Fruit fly (Drosophila melanogaster): ENCODE results near the gene CG1368.

Gene CG1368

DNA sequence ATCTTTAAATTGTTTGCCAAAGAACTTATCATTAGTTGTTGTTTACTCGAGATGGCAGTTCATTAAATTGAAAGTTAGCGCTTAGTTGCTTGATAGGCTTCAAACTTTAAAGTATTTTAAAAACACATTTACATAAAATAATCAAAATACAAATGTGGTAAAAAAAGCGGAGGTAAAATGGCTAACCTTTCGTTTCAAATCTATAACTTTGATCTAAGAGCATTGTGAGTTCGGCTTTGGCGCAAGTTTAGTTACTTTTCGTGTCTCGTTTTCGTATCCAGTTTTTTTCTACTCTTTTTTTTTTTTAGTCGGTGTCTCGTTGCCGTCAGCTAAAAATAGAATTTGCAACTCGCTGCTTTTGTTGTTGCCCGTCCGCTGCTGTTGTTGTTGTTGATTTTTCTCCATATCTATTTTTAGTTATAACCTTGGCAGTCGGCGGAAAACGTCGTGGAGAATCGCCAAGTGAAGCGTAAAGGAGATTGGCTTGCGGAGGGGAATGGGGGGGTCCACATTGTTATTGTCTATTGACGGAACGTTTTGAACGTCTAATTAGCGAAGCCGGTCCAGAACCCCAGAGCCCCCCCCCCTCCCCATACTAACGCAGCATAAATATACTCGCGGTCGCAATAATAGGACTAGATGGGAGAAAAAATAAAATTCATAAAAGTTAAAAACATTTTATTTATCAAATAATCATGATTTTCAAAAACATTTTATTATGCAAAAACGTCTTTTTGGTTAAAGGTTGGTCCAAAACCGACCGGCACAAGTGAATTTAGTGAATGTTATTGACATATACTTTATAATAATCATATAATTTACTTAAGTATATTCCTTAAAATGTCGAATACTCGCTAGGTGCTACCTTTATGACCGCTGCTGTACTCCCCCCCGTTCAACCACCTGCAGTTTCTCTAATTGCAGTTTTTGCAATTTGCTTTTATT lies 40.2 kb downstream of the CG1368 start:
- no peak for TF ChIP-seq insv (optimal IDR thresholded peaks at IDR 0.05)

DNA sequence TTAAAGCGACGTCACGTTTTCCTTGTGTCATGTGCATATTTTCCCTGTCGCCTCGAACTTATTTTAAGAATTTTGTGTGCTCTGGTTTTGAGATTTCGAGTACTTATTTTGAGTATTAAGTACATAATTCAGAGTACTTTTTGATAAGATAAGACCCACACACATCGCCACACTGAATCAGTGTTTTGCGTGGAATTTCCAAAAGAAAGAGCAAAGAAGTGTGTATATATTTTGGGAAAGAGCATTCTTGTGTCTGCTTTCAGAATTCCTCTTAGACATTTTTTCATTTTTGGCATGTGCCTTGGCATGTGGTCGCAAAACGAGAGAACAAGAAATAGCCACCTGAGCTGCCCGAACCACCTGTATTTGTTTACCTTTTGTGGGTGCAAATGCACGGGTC lies 41.3 kb downstream of the CG1368 start:
- TF ChIP-seq Sin3A (optimal IDR thresholded peaks at IDR 0.05), result no peak
- no peak for TF ChIP-seq insv (optimal IDR thresholded peaks at IDR 0.05)

DNA sequence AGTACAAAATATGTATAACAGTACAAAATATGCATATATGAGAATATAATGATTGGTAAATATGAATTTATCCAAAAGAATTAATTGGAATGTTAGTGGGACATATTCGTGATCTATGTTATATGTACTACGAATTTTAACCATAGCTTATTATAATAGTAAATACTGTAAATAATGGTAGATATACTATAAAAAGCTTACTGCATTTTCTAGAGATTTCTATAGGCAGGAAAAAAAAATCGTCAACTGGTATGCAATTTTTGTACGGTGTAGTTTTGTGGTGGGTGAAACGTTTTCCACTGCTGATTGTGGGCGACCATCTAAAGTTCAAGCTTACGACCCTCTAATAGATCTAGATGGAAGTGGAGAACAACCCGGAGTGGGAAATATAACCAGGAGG lies 42.3 kb downstream of the CG1368 start:
- TF ChIP-seq h (optimal IDR thresholded peaks at IDR 0.05), result no peak
- no peak for TF ChIP-seq insv (optimal IDR thresholded peaks at IDR 0.05)
- TF ChIP-seq ttk (optimal IDR thresholded peaks at IDR 0.05), result no peak
- no peak for TF ChIP-seq Myc (optimal IDR thresholded peaks at IDR 0.05)

- TF ChIP-seq insv (optimal IDR thresholded peaks at IDR 0.05) (no peak), Myc (optimal IDR thresholded peaks at IDR 0.05) (no peak), h (optimal IDR thresholded peaks at IDR 0.05) (no peak), ttk (optimal IDR thresholded peaks at IDR 0.05) (no peak), psq (optimal IDR thresholded peaks at IDR 0.05) (no peak), Sin3A (optimal IDR thresholded peaks at IDR 0.05) (no peak)
These were observed 43.5 kb downstream of the CG1368 start for dm6 chrX:14218045-14218483.

DNA sequence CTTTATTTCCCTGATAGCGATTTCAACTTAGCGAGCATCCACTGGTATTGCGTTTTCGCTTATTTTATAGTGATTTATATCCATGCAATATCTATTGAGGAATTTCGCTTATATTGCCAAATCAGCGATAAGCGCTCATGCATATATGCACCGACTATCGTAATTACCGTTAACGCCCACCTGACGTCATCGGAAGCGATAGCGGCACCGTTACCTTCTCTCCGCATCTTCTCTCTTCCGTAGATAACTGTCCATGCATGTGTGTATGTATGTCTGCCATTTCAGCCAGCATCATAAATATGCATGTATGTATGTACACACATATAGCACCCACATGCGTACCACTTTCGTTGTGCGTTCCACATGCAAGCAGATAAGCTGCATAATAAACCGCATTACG lies 46.6 kb downstream of the CG1368 start:
- TF ChIP-seq Myc (optimal IDR thresholded peaks at IDR 0.05) (no peak), psq (optimal IDR thresholded peaks at IDR 0.05) (no peak), ttk (optimal IDR thresholded peaks at IDR 0.05) (no peak), h (optimal IDR thresholded peaks at IDR 0.05) (no peak), insv (optimal IDR thresholded peaks at IDR 0.05) (no peak), Sin3A (optimal IDR thresholded peaks at IDR 0.05) (no peak)

- TF ChIP-seq Sin3A (optimal IDR thresholded peaks at IDR 0.05), result no peak
- no peak for TF ChIP-seq psq (optimal IDR thresholded peaks at IDR 0.05)
- no peak for TF ChIP-seq ttk (optimal IDR thresholded peaks at IDR 0.05)
- TF ChIP-seq h (optimal IDR thresholded peaks at IDR 0.05), result no peak
- TF ChIP-seq Myc (optimal IDR thresholded peaks at IDR 0.05), result no peak
- no peak for TF ChIP-seq insv (optimal IDR thresholded peaks at IDR 0.05)
These were observed 47.4 kb downstream of the CG1368 start for dm6 chrX:14221995-14222394.

All from Kc167 (cell line).